Worm (Caenorhabditis elegans) whole organism, L4 larva: ENCODE results near the gene Y43F8C.9.

Source experiments
- D1046.2 ChIP-seq: fragments of 200-800 bp; sonication (Bioruptor generic); IDR thresholded peaks from 2 replicates; pipeline ENCODE4 v1.3.6; 2022; ENCODE audit warnings: missing genetic modification characterization, missing compliant biosample characterization
- F37D6.2 ChIP-seq: sonication (generic microtip); optimal IDR thresholded peaks from 2 replicates; lab custom pipeline; 2016; ENCODE audit warnings: mild to moderate bottlenecking, missing genetic modification characterization, missing compliant biosample characterization
- F44E2.7 ChIP-seq: fragments of 200-800 bp; sonication (Bioruptor generic); IDR thresholded peaks from 2 replicates; pipeline ENCODE4 v2.1.2; 2022; ENCODE audit warnings: missing genetic modification characterization, missing compliant biosample characterization
- T26A8.4 ChIP-seq: fragments of 200-800 bp; sonication (Bioruptor generic); IDR thresholded peaks from 2 replicates; pipeline ENCODE4 v1.3.6; 2022; ENCODE audit warnings: missing genetic modification characterization, missing compliant biosample characterization
- Y5F2A.4 ChIP-seq: fragments of 200-800 bp; sonication (Bioruptor generic); optimal IDR thresholded peaks from 2 replicates; lab custom pipeline; 2018; ENCODE audit warnings: mild to moderate bottlenecking, missing genetic modification characterization, missing compliant biosample characterization
- ZK546.5 ChIP-seq, 2 experiments: sonication (generic microtip); optimal IDR thresholded peaks; 2 replicates each; lab custom pipeline; 2017; ENCODE audit warnings: missing biosample characterization in 2 of 2, missing genetic modification characterization in 2 of 2
- aha-1 ChIP-seq: fragments of 150-350 bp; peaks from one replicate; lab custom pipeline; 2014; ENCODE audit warnings: missing biosample characterization, missing genetic modification characterization
- ceh-32 ChIP-seq: sonication (generic microtip); optimal IDR thresholded peaks from 2 replicates; lab custom pipeline; 2016; ENCODE audit warnings: mild to moderate bottlenecking, missing genetic modification characterization, missing compliant biosample characterization; ENCODE audit not compliant: poor library complexity
- ceh-44 ChIP-seq: fragments of 200-800 bp; sonication (Bioruptor generic); IDR thresholded peaks from 2 replicates; pipeline ENCODE4 v1.3.6; 2022; ENCODE audit warnings: missing genetic modification reagents, missing genetic modification characterization, missing compliant biosample characterization
- ctbp-1 ChIP-seq: fragments of 200-800 bp; sonication (Bioruptor generic); IDR thresholded peaks from 2 replicates; pipeline ENCODE4 v1.3.6; 2022; ENCODE audit warnings: missing genetic modification reagents, missing genetic modification characterization, missing compliant biosample characterization
- daf-16 ChIP-seq, 3 experiments: sonication (generic microtip); optimal IDR thresholded peaks; 2 replicates each; lab custom pipeline; 2016 to 2017; ENCODE audit warnings: missing genetic modification characterization in 3 of 3, missing genetic modification reagents in 3 of 3, mild to moderate bottlenecking in 2 of 3, missing compliant biosample characterization in 2 of 3, missing biosample characterization in 1 of 3, moderate library complexity in 1 of 3
- dmd-6 ChIP-seq: fragments of 200-800 bp; sonication (Bioruptor generic); IDR thresholded peaks from 2 replicates; pipeline ENCODE4 v1.3.6; 2022; ENCODE audit warnings: missing genetic modification reagents, missing genetic modification characterization, missing compliant biosample characterization
- dmd-8 ChIP-seq: fragments of 200-800 bp; sonication (Bioruptor generic); IDR thresholded peaks from 2 replicates; pipeline ENCODE4 v1.3.6; 2022; ENCODE audit warnings: missing genetic modification characterization, missing compliant biosample characterization
- dpl-1 ChIP-seq: fragments of 150-350 bp; optimal IDR thresholded peaks from 2 replicates; lab custom pipeline; 2014; ENCODE audit warnings: missing biosample characterization, missing genetic modification reagents, missing genetic modification characterization
- dve-1 ChIP-seq: sonication (generic microtip); optimal IDR thresholded peaks from 2 replicates; lab custom pipeline; 2017; ENCODE audit warnings: antibody characterized with exemption, mild to moderate bottlenecking, missing genetic modification characterization, missing compliant biosample characterization; ENCODE audit not compliant: insufficient read depth
- egl-27 ChIP-seq: sonication (generic microtip); optimal IDR thresholded peaks from 3 replicates; lab custom pipeline; 2017; ENCODE audit warnings: missing biosample characterization, missing genetic modification reagents, missing genetic modification characterization
- egl-43 ChIP-seq: fragments of 200-800 bp; sonication (Bioruptor generic); IDR thresholded peaks from 2 replicates; pipeline ENCODE4 v1.3.6; 2022; ENCODE audit warnings: missing genetic modification reagents, missing genetic modification characterization, missing compliant biosample characterization
- hlh-11 ChIP-seq: fragments of 200-800 bp; sonication (Bioruptor generic); optimal IDR thresholded peaks from 2 replicates; lab custom pipeline; 2018; ENCODE audit warnings: mild to moderate bottlenecking, missing genetic modification characterization, missing compliant biosample characterization
- hlh-30 ChIP-seq: sonication (generic microtip); optimal IDR thresholded peaks from 2 replicates; lab custom pipeline; 2017; ENCODE audit warnings: antibody characterized with exemption, mild to moderate bottlenecking, missing genetic modification characterization, missing compliant biosample characterization; ENCODE audit not compliant: insufficient read depth
- hmg-1.1 ChIP-seq: fragments of 200-800 bp; sonication (Bioruptor generic); IDR thresholded peaks from 2 replicates; pipeline ENCODE4 v1.3.6; 2022; ENCODE audit warnings: missing genetic modification reagents, missing genetic modification characterization, missing compliant biosample characterization
- jun-1 ChIP-seq: fragments of 150-350 bp; optimal IDR thresholded peaks from 2 replicates; lab custom pipeline; 2014; ENCODE audit warnings: missing biosample characterization, missing genetic modification reagents, missing genetic modification characterization
- lin-13 ChIP-seq: fragments of 150-350 bp; optimal IDR thresholded peaks from 2 replicates; lab custom pipeline; 2014; ENCODE audit warnings: missing biosample characterization, missing genetic modification reagents, missing genetic modification characterization
- lsy-2 ChIP-seq, 2 experiments: fragments of 150-350 bp in 1 of 2; sonication (generic microtip) in 1 of 2; optimal IDR thresholded peaks; 2 replicates each; lab custom pipeline; 2014 to 2017; ENCODE audit warnings: missing biosample characterization in 2 of 2, missing genetic modification characterization in 2 of 2
- madf-9 ChIP-seq: fragments of 200-800 bp; sonication (Bioruptor generic); conservative IDR thresholded peaks from 2 replicates; pipeline ENCODE4 v1.3.6; 2022; ENCODE audit warnings: missing genetic modification reagents, missing genetic modification characterization, missing compliant biosample characterization
- mdl-1 ChIP-seq, 2 experiments: fragments of 150-350 bp in 1 of 2; sonication (generic microtip) in 1 of 2; optimal IDR thresholded peaks; 2 replicates each; lab custom pipeline; 2014 to 2017; ENCODE audit warnings: missing biosample characterization in 2 of 2, missing genetic modification characterization in 2 of 2
- mdt-29 ChIP-seq: fragments of 200-800 bp; sonication (Bioruptor generic); IDR thresholded peaks from 2 replicates; pipeline ENCODE4 v1.3.6; 2022; ENCODE audit warnings: missing genetic modification reagents, missing genetic modification characterization, missing compliant biosample characterization
- mep-1 ChIP-seq: fragments of 150-350 bp; sonication (generic microtip); optimal IDR thresholded peaks from 3 replicates; lab custom pipeline; 2014; ENCODE audit warnings: missing biosample characterization, missing genetic modification characterization
- mxl-3 ChIP-seq: fragments of 200-800 bp; sonication (Bioruptor generic); optimal IDR thresholded peaks from 2 replicates; lab custom pipeline; 2018; ENCODE audit warnings: mild to moderate bottlenecking, missing genetic modification characterization, missing compliant biosample characterization
- nhr-10 ChIP-seq: fragments of 150-350 bp; optimal IDR thresholded peaks from 2 replicates; lab custom pipeline; 2014; ENCODE audit warnings: missing biosample characterization, missing genetic modification characterization
- nhr-28 ChIP-seq: fragments of 150-350 bp; optimal IDR thresholded peaks from 2 replicates; lab custom pipeline; 2014; ENCODE audit warnings: missing biosample characterization, missing genetic modification characterization
- nhr-48 ChIP-seq: sonication (generic microtip); optimal IDR thresholded peaks from 2 replicates; lab custom pipeline; 2016; ENCODE audit warnings: mild to moderate bottlenecking, missing genetic modification characterization, missing compliant biosample characterization
- nhr-6 ChIP-seq: fragments of 150-350 bp; optimal IDR thresholded peaks from 2 replicates; lab custom pipeline; 2014; ENCODE audit warnings: missing biosample characterization, missing genetic modification characterization
- nhr-77 ChIP-seq: fragments of 150-350 bp; optimal IDR thresholded peaks from 2 replicates; lab custom pipeline; 2014; ENCODE audit warnings: missing biosample characterization, missing genetic modification characterization
- php-3 ChIP-seq: fragments of 200-800 bp; sonication (Bioruptor generic); IDR thresholded peaks from 2 replicates; pipeline ENCODE4 v1.3.6; 2022; ENCODE audit warnings: missing genetic modification reagents, missing genetic modification characterization, missing compliant biosample characterization
- rbr-2 ChIP-seq: sonication (generic microtip); optimal IDR thresholded peaks from 2 replicates; lab custom pipeline; 2016; ENCODE audit warnings: missing genotype, missing genetic modification characterization, missing compliant biosample characterization
- set-16 ChIP-seq: fragments of 200-800 bp; sonication (Bioruptor generic); IDR thresholded peaks from 2 replicates; pipeline ENCODE4 v1.3.6; 2022; ENCODE audit warnings: missing genetic modification reagents, missing genetic modification characterization, missing compliant biosample characterization
- spr-1 ChIP-seq: sonication (generic microtip); optimal IDR thresholded peaks from 2 replicates; lab custom pipeline; 2016; ENCODE audit warnings: mild to moderate bottlenecking, missing genetic modification characterization, missing compliant biosample characterization
- spr-3 ChIP-seq: fragments of 200-800 bp; sonication (Bioruptor generic); optimal IDR thresholded peaks from 2 replicates; lab custom pipeline; 2018; ENCODE audit warnings: mild to moderate bottlenecking, missing genetic modification characterization, missing compliant biosample characterization
- tag-97 ChIP-seq: fragments of 200-800 bp; sonication (Bioruptor generic); IDR thresholded peaks from 2 replicates; pipeline ENCODE4 v1.3.6; 2022; ENCODE audit warnings: missing genetic modification characterization, missing compliant biosample characterization
- tra-1 ChIP-seq: fragments of 200-800 bp; sonication (Bioruptor generic); IDR thresholded peaks from 2 replicates; pipeline ENCODE4 v1.3.6; 2022; ENCODE audit warnings: missing genetic modification reagents, missing genetic modification characterization, missing compliant biosample characterization
- unc-39 ChIP-seq: sonication (generic microtip); optimal IDR thresholded peaks from 2 replicates; lab custom pipeline; 2017; ENCODE audit warnings: missing biosample characterization, missing genetic modification characterization
- vab-7 ChIP-seq: fragments of 200-800 bp; sonication (Bioruptor generic); IDR thresholded peaks from 2 replicates; pipeline ENCODE4 v1.3.6; 2022; ENCODE audit warnings: missing genetic modification reagents, missing genetic modification characterization, missing compliant biosample characterization
- zag-1 ChIP-seq: fragments of 150-350 bp; optimal IDR thresholded peaks from 2 replicates; lab custom pipeline; 2014; ENCODE audit warnings: missing biosample characterization, missing genetic modification characterization

Y43F8C.9 gene

ce11 chrV:19643903-19644302 lies 2.0 kb upstream of the Y43F8C.9 start, which contains the start of the genes Y43F8C.7 and mrps-28 (continued):
- TF ChIP-seq mdt-29 (GFP tag; lab: Robert Waterston, UW) (no peak), D1046.2 (no peak), nhr-28 (tag; lab: Kevin White, UChicago) (no peak), dpl-1 (GFP tag; lab: Kevin White, UChicago) (peak; percentile 55), T26A8.4 (GFP tag; lab: Robert Waterston, UW) (no peak), egl-27 (no peak), dmd-8 (GFP tag; lab: Robert Waterston, UW) (no peak), vab-7 (no peak), spr-3 (GFP tag; lab: Kevin White, UChicago) (no peak), ctbp-1 (GFP tag; lab: Robert Waterston, UW) (no peak), F37D6.2 (tag; lab: Kevin White, UChicago) (no peak), daf-16 (GFP tag; optimal IDR thresholded peaks at IDR 0.05; lab: Kevin White, UChicago) (no peak), daf-16 (tag; optimal IDR thresholded peaks at IDR 0.05; lab: Kevin White, UChicago) (peak; percentile 25), hlh-30 (tag; lab: Kevin White, UChicago) (no peak), set-16 (GFP tag; lab: Robert Waterston, UW) (no peak), lin-13 (GFP tag; lab: Kevin White, UChicago) (no peak), dve-1 (peak; percentile 31), madf-9 (GFP tag; lab: Robert Waterston, UW) (no peak), Y5F2A.4 (no peak), jun-1 (tag; lab: Kevin White, UChicago) (no peak), mdl-1 (tag; optimal IDR thresholded peaks at IDR 0.05; lab: Kevin White, UChicago) (no peak), rbr-2 (no peak), F44E2.7 (GFP tag; lab: Robert Waterston, UW) (no peak), nhr-48 (no peak), hlh-11 (tag; lab: Kevin White, UChicago) (no peak), spr-1 (tag; lab: Kevin White, UChicago) (no peak), dmd-6 (GFP tag; lab: Robert Waterston, UW) (0 out of 2 replicates have a peak, but pooled peaks have one; percentile 15), php-3 (no peak), nhr-10 (tag; lab: Kevin White, UChicago) (no peak), nhr-6 (tag; lab: Kevin White, UChicago) (no peak), lsy-2 (tag; optimal IDR thresholded peaks at IDR 0.05; lab: Kevin White, UChicago) (peak; percentile 85 to 98), hmg-1.1 (GFP tag; lab: Robert Waterston, UW) (0 out of 2 replicates have a peak, but pooled peaks have one; percentile 10), nhr-77 (tag; lab: Kevin White, UChicago) (no peak), tra-1 (GFP tag; lab: Robert Waterston, UW) (no peak), mxl-3 (GFP tag; lab: Kevin White, UChicago) (no peak), zag-1 (tag; lab: Kevin White, UChicago) (no peak), unc-39 (tag; lab: Kevin White, UChicago) (no peak), ceh-32 (no peak)

ce11 chrV:19655151-19655550 lies 9.2 kb downstream of the Y43F8C.9 start, which contains the start of gene dmd-3:
dmd-3 (minus strand) TSS chrV:19655251.
- TF ChIP-seq mep-1 (tag; lab: Kevin White, UChicago) = no peak
- no peak for TF ChIP-seq tag-97 (GFP tag; lab: Robert Waterston, UW)
- peak; percentile 63 for TF ChIP-seq aha-1 (tag; lab: Kevin White, UChicago)
- no peak for TF ChIP-seq F37D6.2 (tag; lab: Kevin White, UChicago)
- TF ChIP-seq ceh-44 = no peak
- TF ChIP-seq egl-43 (GFP tag; lab: Robert Waterston, UW) = no peak
- TF ChIP-seq ZK546.5 (tag; optimal IDR thresholded peaks at IDR 0.05; lab: Kevin White, UChicago) = no peak
